Worm (Caenorhabditis elegans) whole organism, mixed stage, embryonic: ENCODE data around the gene elmd-1.
A peak's percentile ranks its signal among the peaks of the same experiment; 100 is the strongest.

Experiments used
- M03D4.4 ChIP-seq: sonication (generic microtip); optimal IDR thresholded peaks from 2 replicates; lab custom pipeline; 2017; ENCODE audit warnings: mild to moderate bottlenecking, missing genetic modification characterization, missing compliant biosample characterization
- bed-3 ChIP-seq: fragments of 200-800 bp; sonication (Bioruptor generic); optimal IDR thresholded peaks from 3 replicates; lab custom pipeline; 2018; ENCODE audit warnings: mild to moderate bottlenecking, missing genetic modification characterization, moderate library complexity, missing compliant biosample characterization
- blmp-1 ChIP-seq: fragments of 150-350 bp; optimal IDR thresholded peaks from 2 replicates; lab custom pipeline; 2014; ENCODE audit warnings: missing biosample characterization, missing genetic modification characterization
- ceh-43 ChIP-seq: fragments of 200-800 bp; sonication (Bioruptor generic); optimal IDR thresholded peaks from 2 replicates; lab custom pipeline; 2018; ENCODE audit warnings: mild to moderate bottlenecking, missing genetic modification characterization, moderate library complexity, missing compliant biosample characterization
- ceh-83 ChIP-seq: fragments of 200-800 bp; sonication (Bioruptor generic); optimal IDR thresholded peaks from 2 replicates; lab custom pipeline; 2018; ENCODE audit warnings: mild to moderate bottlenecking, missing genetic modification characterization, missing compliant biosample characterization
- ces-1 ChIP-seq: fragments of 150-350 bp; optimal IDR thresholded peaks from 2 replicates; lab custom pipeline; 2014; ENCODE audit warnings: missing biosample characterization, missing genetic modification reagents, missing genetic modification characterization
- cnd-1 ChIP-seq: fragments of 200-800 bp; sonication (Bioruptor generic); optimal IDR thresholded peaks from 2 replicates; lab custom pipeline; 2018; ENCODE audit warnings: mild to moderate bottlenecking, missing genetic modification characterization, missing compliant biosample characterization
- drap-1 ChIP-seq: fragments of 200-800 bp; sonication (Bioruptor generic); optimal IDR thresholded peaks from 3 replicates; lab custom pipeline; 2018; ENCODE audit warnings: mild to moderate bottlenecking, missing genetic modification characterization, missing compliant biosample characterization
- elt-1 ChIP-seq: sonication (generic microtip); optimal IDR thresholded peaks from 2 replicates; lab custom pipeline; 2017; ENCODE audit warnings: missing genetic modification characterization, mild to moderate bottlenecking, missing compliant biosample characterization, antibody characterized with exemption, moderate library complexity, borderline replicate concordance; ENCODE audit not compliant: insufficient read depth
- elt-3 ChIP-seq: fragments of 150-350 bp; optimal IDR thresholded peaks from 2 replicates; lab custom pipeline; 2014; ENCODE audit warnings: missing biosample characterization, missing genetic modification characterization
- flh-1 ChIP-seq: fragments of 200-800 bp; sonication (Bioruptor generic); optimal IDR thresholded peaks from 2 replicates; lab custom pipeline; 2018; ENCODE audit warnings: mild to moderate bottlenecking, missing genetic modification characterization, moderate library complexity, missing compliant biosample characterization
- ham-2 ChIP-seq: fragments of 200-800 bp; sonication (Bioruptor generic); optimal IDR thresholded peaks from 2 replicates; lab custom pipeline; 2018; ENCODE audit warnings: mild to moderate bottlenecking, missing genetic modification characterization, missing compliant biosample characterization
- hlh-1 ChIP-seq: fragments of 150-350 bp; optimal IDR thresholded peaks from 2 replicates; lab custom pipeline; 2014; ENCODE audit warnings: missing biosample characterization, missing genetic modification reagents, missing genetic modification characterization
- lin-13 ChIP-seq: fragments of 150-350 bp; optimal IDR thresholded peaks from 2 replicates; lab custom pipeline; 2014; ENCODE audit warnings: missing biosample characterization, missing genetic modification characterization
- lsy-2 ChIP-seq: fragments of 150-350 bp; optimal IDR thresholded peaks from 2 replicates; lab custom pipeline; 2014; ENCODE audit warnings: missing biosample characterization, missing genetic modification characterization
- mep-1 ChIP-seq: fragments of 150-350 bp; optimal IDR thresholded peaks from 2 replicates; lab custom pipeline; 2017; ENCODE audit warnings: missing biosample characterization, missing genetic modification reagents, missing genetic modification characterization, inconsistent platforms
- mls-2 ChIP-seq: sonication (generic microtip); optimal IDR thresholded peaks from 2 replicates; lab custom pipeline; 2016; ENCODE audit warnings: mild to moderate bottlenecking, missing genetic modification characterization, moderate library complexity, missing compliant biosample characterization
- nhr-12 ChIP-seq: fragments of 150-350 bp; optimal IDR thresholded peaks from 2 replicates; lab custom pipeline; 2014; ENCODE audit warnings: missing biosample characterization, missing genetic modification characterization
- nhr-2 ChIP-seq: fragments of 150-350 bp; optimal IDR thresholded peaks from 2 replicates; lab custom pipeline; 2014; ENCODE audit warnings: missing biosample characterization, missing genetic modification characterization
- nhr-237 ChIP-seq: fragments of 150-350 bp; optimal IDR thresholded peaks from 2 replicates; lab custom pipeline; 2014; ENCODE audit warnings: missing biosample characterization, missing genetic modification characterization
- nhr-28 ChIP-seq: fragments of 150-350 bp; optimal IDR thresholded peaks from 2 replicates; lab custom pipeline; 2014; ENCODE audit warnings: missing biosample characterization, missing genetic modification characterization
- nhr-76 ChIP-seq: sonication (generic microtip); optimal IDR thresholded peaks from 2 replicates; lab custom pipeline; 2017; ENCODE audit warnings: missing biosample characterization, missing genetic modification characterization
- pha-4 ChIP-seq: fragments of 150-350 bp; optimal IDR thresholded peaks from 2 replicates; lab custom pipeline; 2018; ENCODE audit warnings: missing biosample characterization, missing genetic modification reagents, missing genetic modification characterization
- sem-2 ChIP-seq: fragments of 200-800 bp; sonication (Bioruptor generic); optimal IDR thresholded peaks from 2 replicates; lab custom pipeline; 2018; ENCODE audit warnings: mild to moderate bottlenecking, missing genetic modification characterization, missing compliant biosample characterization
- sptf-1 ChIP-seq: sonication (generic microtip); optimal IDR thresholded peaks from 2 replicates; lab custom pipeline; 2017; ENCODE audit warnings: mild to moderate bottlenecking, missing genetic modification characterization, moderate library complexity, missing compliant biosample characterization
- tbx-8 ChIP-seq: fragments of 200-800 bp; sonication (Bioruptor generic); optimal IDR thresholded peaks from 2 replicates; lab custom pipeline; 2018; ENCODE audit warnings: mild to moderate bottlenecking, missing genetic modification characterization, moderate library complexity, missing compliant biosample characterization
- unc-120 ChIP-seq: sonication (generic microtip); optimal IDR thresholded peaks from 2 replicates; lab custom pipeline; 2017; ENCODE audit warnings: missing genetic modification characterization, missing compliant biosample characterization; ENCODE audit not compliant: poor library complexity, severe bottlenecking
- unc-39 ChIP-seq: fragments of 150-350 bp; optimal IDR thresholded peaks from 2 replicates; lab custom pipeline; 2014; ENCODE audit warnings: missing biosample characterization, missing genetic modification characterization
- unc-62 ChIP-seq: fragments of 150-350 bp; optimal IDR thresholded peaks from 2 replicates; lab custom pipeline; 2014; ENCODE audit warnings: missing biosample characterization, missing genetic modification reagents, missing genetic modification characterization
- zip-8 ChIP-seq: fragments of 150-350 bp; optimal IDR thresholded peaks from 2 replicates; lab custom pipeline; 2014; ENCODE audit warnings: missing biosample characterization, missing genetic modification characterization
- ztf-11 ChIP-seq: fragments of 150-350 bp; optimal IDR thresholded peaks from 2 replicates; lab custom pipeline; 2014; ENCODE audit warnings: missing biosample characterization, missing genetic modification characterization

Gene elmd-1

DNA sequence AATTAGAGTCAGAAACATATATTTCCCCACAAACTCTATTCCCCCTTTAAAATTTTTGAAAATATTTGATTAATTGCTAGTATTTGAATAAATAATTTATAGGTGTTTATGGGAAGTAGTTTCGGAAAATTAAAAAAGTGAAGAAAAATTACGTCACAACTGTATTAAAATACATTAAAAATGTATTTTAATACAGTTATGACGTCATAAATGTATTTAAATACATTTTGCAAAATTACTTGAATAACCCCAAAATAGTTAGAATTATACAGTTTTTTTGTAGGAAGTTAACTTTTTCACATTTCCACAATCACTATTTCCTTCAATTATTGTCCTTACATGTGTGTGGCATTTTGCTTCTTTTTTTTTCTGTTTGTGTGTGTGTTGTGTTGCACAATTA is 23.7 kb downstream of the elmd-1 start:
- TF ChIP-seq zip-8 (tag; lab: Kevin White, UChicago) = peak; percentile 96
- TF ChIP-seq nhr-28 (tag; lab: Kevin White, UChicago) = no peak
- TF ChIP-seq elt-3 = no peak
- TF ChIP-seq, all 35 proteins: peak for 1

DNA sequence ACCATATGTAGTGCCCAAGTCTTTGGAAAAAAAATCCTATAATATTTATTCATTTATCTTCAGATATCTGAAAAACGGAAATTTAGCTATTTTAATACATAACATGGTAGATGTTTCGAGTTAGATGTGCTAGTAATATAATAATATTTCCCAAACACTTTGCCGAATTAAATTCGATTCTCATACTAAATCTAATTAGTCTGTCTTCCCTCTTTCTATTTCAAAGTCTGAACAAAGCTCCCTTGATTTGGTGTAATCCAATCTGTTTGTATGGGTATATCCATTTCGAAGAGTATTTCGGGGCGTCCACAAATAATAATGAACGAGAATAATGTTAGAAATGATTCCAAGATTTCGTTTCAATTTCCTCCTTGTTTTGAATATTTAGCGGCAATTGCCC is 24.7 kb downstream of the elmd-1 start:
- TF ChIP-seq ces-1 = peak; percentile 99
- no peak for TF ChIP-seq sem-2

DNA sequence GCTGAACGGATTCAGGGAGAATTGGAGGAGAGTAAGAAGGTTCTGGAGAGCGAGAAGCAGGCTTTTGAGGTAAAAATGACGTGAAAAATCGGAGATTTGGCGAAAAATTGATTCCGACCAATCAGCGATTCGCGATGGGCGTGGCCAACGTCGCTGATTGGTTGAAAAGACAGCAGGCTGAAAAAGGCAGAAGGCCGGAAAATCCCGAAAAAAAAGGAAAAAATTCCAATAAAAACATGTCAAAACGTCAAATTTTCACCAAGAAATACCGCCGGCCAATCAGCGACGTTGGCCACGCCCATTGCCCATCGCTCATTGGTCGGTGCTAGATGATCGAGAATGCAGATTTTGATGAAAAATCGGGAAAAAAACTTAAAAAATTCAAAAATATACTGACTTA is 27.7 kb downstream of the elmd-1 start:
- no peak for TF ChIP-seq tbx-8
- TF ChIP-seq nhr-237 (tag; lab: Kevin White, UChicago) = no peak
- TF ChIP-seq pha-4 (tag; lab: Kevin White, UChicago) = no peak
- no peak for TF ChIP-seq zip-8 (tag; lab: Kevin White, UChicago)
- no peak for TF ChIP-seq unc-120
- no peak for TF ChIP-seq nhr-28 (tag; lab: Kevin White, UChicago)
- no peak for TF ChIP-seq cnd-1 (tag; lab: Kevin White, UChicago)
- no peak for TF ChIP-seq hlh-1 (tag; lab: Kevin White, UChicago)
- no peak for TF ChIP-seq mls-2 (tag; lab: Kevin White, UChicago)
- no peak for TF ChIP-seq lin-13
- no peak for TF ChIP-seq mep-1 (tag; lab: Kevin White, UChicago)
- no peak for TF ChIP-seq elt-3
- TF ChIP-seq elt-1 (tag; lab: Kevin White, UChicago) = no peak
- TF ChIP-seq flh-1 (GFP tag; lab: Kevin White, UChicago) = no peak
- no peak for TF ChIP-seq nhr-76 (tag; lab: Kevin White, UChicago)
- no peak for TF ChIP-seq ham-2 (GFP tag; lab: Kevin White, UChicago)
- no peak for TF ChIP-seq blmp-1 (tag; lab: Kevin White, UChicago)
- no peak for TF ChIP-seq bed-3 (GFP tag; lab: Kevin White, UChicago)
- TF ChIP-seq sem-2 = no peak
- TF ChIP-seq drap-1 = no peak

DNA sequence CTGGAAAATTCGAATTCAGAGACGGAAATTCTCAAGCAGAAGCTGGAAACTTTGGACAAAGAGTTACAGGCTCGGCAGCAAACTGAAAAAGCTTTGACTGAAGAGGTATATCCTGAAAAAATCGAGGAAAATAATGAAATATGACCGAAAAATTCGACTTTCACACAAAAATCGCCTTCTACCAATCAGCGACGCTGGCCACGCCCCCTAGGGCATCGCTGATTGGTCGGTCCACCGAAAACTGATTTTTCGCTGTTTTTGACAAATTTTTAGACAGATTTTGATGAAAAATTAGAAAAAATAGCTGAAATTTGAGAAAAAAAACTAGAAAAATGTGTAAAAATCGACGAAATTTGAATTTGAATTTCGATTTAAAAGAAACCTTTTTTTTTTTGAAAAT is 29.2 kb downstream of the elmd-1 start:
- TF ChIP-seq ces-1 = no peak
- TF ChIP-seq lsy-2 (tag; lab: Kevin White, UChicago) = no peak
- TF ChIP-seq unc-39 (tag; lab: Kevin White, UChicago) = no peak
- TF ChIP-seq ztf-11 (tag; lab: Kevin White, UChicago) = no peak
- no peak for TF ChIP-seq ceh-43 (GFP tag; lab: Kevin White, UChicago)
- TF ChIP-seq unc-62 (GFP tag; lab: Kevin White, UChicago) = no peak
- no peak for TF ChIP-seq cnd-1 (tag; lab: Kevin White, UChicago)
- TF ChIP-seq nhr-12 (tag; lab: Kevin White, UChicago) = no peak
- no peak for TF ChIP-seq bed-3 (GFP tag; lab: Kevin White, UChicago)
- TF ChIP-seq hlh-1 (tag; lab: Kevin White, UChicago) = no peak
- TF ChIP-seq flh-1 (GFP tag; lab: Kevin White, UChicago) = no peak
- no peak for TF ChIP-seq drap-1

DNA sequence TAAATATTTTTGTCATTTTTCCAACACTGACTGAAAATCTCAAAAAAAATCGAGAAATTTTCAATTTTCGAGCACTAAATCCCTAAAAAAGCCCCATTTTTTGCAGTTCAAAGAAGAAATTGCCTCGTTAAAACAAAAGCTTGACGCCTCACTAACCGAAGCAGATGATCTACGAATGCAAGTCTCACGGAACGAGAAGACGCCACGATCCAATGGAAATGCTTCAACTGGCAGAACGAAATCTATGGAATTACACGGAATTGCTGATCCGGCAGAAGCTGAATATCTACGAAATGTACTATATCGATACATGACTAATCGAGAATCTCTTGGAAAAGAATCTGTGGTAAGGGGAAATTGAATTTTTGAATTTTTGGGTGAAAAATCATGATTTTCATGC is 34.2 kb downstream of the elmd-1 start:
- TF ChIP-seq sptf-1 (tag; lab: Kevin White, UChicago) = peak; percentile 16
- TF ChIP-seq drap-1 = no peak
- TF ChIP-seq ztf-11 (tag; lab: Kevin White, UChicago) = no peak
- TF ChIP-seq, all 35 proteins: peak for 1

DNA sequence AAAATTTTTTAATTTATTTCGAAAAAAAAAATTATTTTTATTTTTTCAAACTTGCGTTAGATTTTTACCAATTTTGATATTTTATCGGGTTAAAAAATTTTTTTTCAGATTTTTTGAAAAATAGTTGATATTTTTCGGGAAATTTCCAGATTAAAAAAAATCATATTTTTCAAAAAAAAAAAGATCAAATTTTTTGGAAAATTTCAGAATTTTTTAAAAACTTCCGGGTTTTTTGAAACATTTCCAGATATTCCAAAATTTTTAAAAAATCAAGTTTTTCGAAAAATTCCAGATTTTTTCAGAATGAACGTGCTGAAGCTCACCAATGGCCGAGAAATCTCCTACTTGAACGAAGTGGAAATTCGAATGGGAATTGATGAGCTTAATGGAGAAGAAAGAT is 35.7 kb downstream of the elmd-1 start, which contains the start of gene metl-18:
TSS of gene metl-18 (plus strand) at position 301 of the 400 bp plus-strand sequence.
- no peak for TF ChIP-seq mls-2 (tag; lab: Kevin White, UChicago)
- no peak for TF ChIP-seq nhr-76 (tag; lab: Kevin White, UChicago)
- TF ChIP-seq M03D4.4 (tag; lab: Kevin White, UChicago) = no peak
- TF ChIP-seq hlh-1 (tag; lab: Kevin White, UChicago) = no peak
- no peak for TF ChIP-seq pha-4 (tag; lab: Kevin White, UChicago)
- no peak for TF ChIP-seq elt-1 (tag; lab: Kevin White, UChicago)
- TF ChIP-seq unc-62 (GFP tag; lab: Kevin White, UChicago) = no peak
- no peak for TF ChIP-seq bed-3 (GFP tag; lab: Kevin White, UChicago)
- TF ChIP-seq ceh-83 (GFP tag; lab: Kevin White, UChicago) = no peak
- TF ChIP-seq lin-13 = no peak
- no peak for TF ChIP-seq nhr-12 (tag; lab: Kevin White, UChicago)
- no peak for TF ChIP-seq tbx-8
- no peak for TF ChIP-seq nhr-2 (tag; lab: Kevin White, UChicago)
- no peak for TF ChIP-seq ztf-11 (tag; lab: Kevin White, UChicago)
- no peak for TF ChIP-seq sem-2
- no peak for TF ChIP-seq elt-3
- TF ChIP-seq ces-1 = no peak
- no peak for TF ChIP-seq cnd-1 (tag; lab: Kevin White, UChicago)
- TF ChIP-seq nhr-237 (tag; lab: Kevin White, UChicago) = no peak
- no peak for TF ChIP-seq ceh-43 (GFP tag; lab: Kevin White, UChicago)
- TF ChIP-seq, all 35 proteins: peak for 0
